Fruit fly (Drosophila melanogaster) whole organism, prepupa: ENCODE results near the gene CG15482.
"Not testable (repeated sequence)": the region's sequence is repeated elsewhere in the genome, so short reads cannot be mapped to it uniquely, and the experiment has no call there.

ENCODE experiments used
- CG11762 ChIP-seq: fragments of 200-800 bp; sonication (Bioruptor generic); optimal IDR thresholded peaks from 3 replicates; lab custom pipeline; 2016; ENCODE audit warnings: missing biosample characterization, missing genetic modification characterization; ENCODE audit not compliant: insufficient read depth
- CG1621 ChIP-seq: fragments of 200-800 bp; sonication (Bioruptor generic); optimal IDR thresholded peaks from 3 replicates; lab custom pipeline; 2018; ENCODE audit warnings: missing biosample characterization, mild to moderate bottlenecking, missing genetic modification characterization
- CG3032 ChIP-seq: fragments of 200-800 bp; optimal IDR thresholded peaks from 2 replicates; lab custom pipeline; 2019; ENCODE audit warnings: missing biosample characterization, mild to moderate bottlenecking, missing genetic modification characterization, moderate library complexity
- CG32006 ChIP-seq: fragments of 200-800 bp; sonication (Bioruptor generic); optimal IDR thresholded peaks from 3 replicates; lab custom pipeline; 2017; ENCODE audit warnings: missing biosample characterization, mild to moderate bottlenecking, missing genetic modification characterization
- CG9139 ChIP-seq: fragments of 200-800 bp; sonication (Bioruptor generic); optimal IDR thresholded peaks from 3 replicates; lab custom pipeline; 2017; ENCODE audit warnings: missing biosample characterization, mild to moderate bottlenecking, missing genetic modification characterization
- Eip78C ChIP-seq: fragments of 200-800 bp; sonication (Bioruptor generic); peaks from one replicate; lab custom pipeline; 2016; ENCODE audit warnings: missing biosample characterization, missing genetic modification characterization
- Eip93F ChIP-seq: fragments of 200-800 bp; sonication (Bioruptor generic); optimal IDR thresholded peaks from 2 replicates; lab custom pipeline; 2016; ENCODE audit warnings: missing biosample characterization, mild to moderate bottlenecking, missing genetic modification characterization
- Ets21C ChIP-seq: fragments of 200-800 bp; sonication (Bioruptor generic); optimal IDR thresholded peaks from 3 replicates; lab custom pipeline; 2016; ENCODE audit warnings: missing biosample characterization, missing genetic modification characterization
- Gug ChIP-seq: fragments of 200-800 bp; sonication (Bioruptor generic); IDR thresholded peaks from 2 replicates; pipeline ENCODE4 v1.3.6; 2022; ENCODE audit warnings: missing biosample characterization, missing genetic modification characterization
- Hr39 ChIP-seq: fragments of 200-800 bp; sonication (Bioruptor generic); optimal IDR thresholded peaks from 2 replicates; lab custom pipeline; 2016; ENCODE audit warnings: missing biosample characterization, missing genetic modification characterization
- acj6 ChIP-seq: fragments of 200-800 bp; sonication (Bioruptor generic); optimal IDR thresholded peaks from 3 replicates; lab custom pipeline; 2016; ENCODE audit warnings: missing biosample characterization, missing genetic modification characterization
- dsx ChIP-seq: fragments of 200-800 bp; optimal IDR thresholded peaks from 3 replicates; lab custom pipeline; 2019; ENCODE audit warnings: missing biosample characterization, mild to moderate bottlenecking, missing genetic modification characterization, moderate library complexity; ENCODE audit not compliant: poor library complexity, severe bottlenecking
- lz ChIP-seq: fragments of 200-800 bp; sonication (Bioruptor generic); optimal IDR thresholded peaks from 3 replicates; lab custom pipeline; 2016; ENCODE audit warnings: missing biosample characterization, missing genetic modification characterization
- topi ChIP-seq: fragments of 200-800 bp; sonication (Bioruptor generic); optimal IDR thresholded peaks from 3 replicates; lab custom pipeline; 2016; ENCODE audit warnings: missing biosample characterization, missing genetic modification characterization

DNA sequence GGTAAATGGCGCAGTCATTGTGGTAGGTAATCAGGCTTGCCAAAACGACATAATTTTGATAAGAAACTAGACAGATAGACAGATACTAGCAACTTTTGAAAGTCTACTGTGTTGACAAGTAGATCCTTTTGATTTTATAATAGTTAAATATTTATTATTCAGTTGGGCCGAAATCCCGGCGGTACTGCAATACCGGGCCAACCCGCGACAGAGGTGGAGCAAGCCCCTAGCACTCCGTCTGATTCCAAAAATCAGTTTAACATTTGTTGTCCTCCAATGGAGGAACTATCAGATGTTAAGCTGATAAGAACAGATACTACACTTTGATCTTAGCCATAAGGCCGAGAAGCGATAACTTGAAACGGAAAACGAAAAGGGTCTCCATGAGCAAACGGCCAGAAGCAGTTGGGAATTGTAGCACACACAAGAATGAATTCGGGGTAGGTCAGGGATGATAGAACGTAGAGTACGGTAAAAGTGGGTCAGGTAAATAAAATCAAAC lies at the start of gene CG15482:
- not testable (repeated sequence) for TF ChIP-seq CG9139 (GFP tag; lab: Kevin White, UChicago); Ets21C (GFP tag; lab: Kevin White, UChicago); Hr39; lz (GFP tag; lab: Kevin White, UChicago); CG32006 (GFP tag; lab: Kevin White, UChicago); Eip78C; acj6 (GFP tag; lab: Kevin White, UChicago); topi; Gug (GFP tag; lab: Robert Waterston, UW); Eip93F (GFP tag; lab: Kevin White, UChicago); CG3032 (tag; lab: Kevin White, UChicago); dsx (GFP tag; lab: Kevin White, UChicago); CG1621 (tag; lab: Kevin White, UChicago); CG11762
